Fruit fly (Drosophila melanogaster): Measurements from ENCODE around the gene CG11986.

dm6 chr3R:9013765-9014380 is 1.4 kb upstream of the CG11986 start:
- TF ChIP-seq CG8478 (optimal IDR thresholded peaks at IDR 0.05), result no peak
- TF ChIP-seq CTCF (optimal IDR thresholded peaks at IDR 0.05), result no peak
